Fruit fly (Drosophila melanogaster) whole organism, embryonic: ENCODE results near the gene Prp5.

Source experiments
- Adf1 ChIP-seq: fragments of 200-800 bp; sonication (Bioruptor generic); IDR thresholded peaks from 2 replicates; pipeline ENCODE4 v1.3.6; 2022; ENCODE audit warnings: missing biosample characterization, missing genetic modification characterization
- Atf3 ChIP-seq: fragments of 200-800 bp; sonication (Bioruptor generic); optimal IDR thresholded peaks from 3 replicates; lab custom pipeline; 2016; ENCODE audit warnings: missing biosample characterization, missing genetic modification characterization
- C15 ChIP-seq: fragments of 200-800 bp; sonication (Bioruptor generic); IDR thresholded peaks from 3 replicates; pipeline ENCODE4 v1.3.6; 2022; ENCODE audit warnings: missing biosample characterization, missing genetic modification characterization
- CG10274 ChIP-seq: fragments of 200-800 bp; sonication (Bioruptor generic); optimal IDR thresholded peaks from 3 replicates; lab custom pipeline; 2017; ENCODE audit warnings: missing biosample characterization, mild to moderate bottlenecking, missing genetic modification characterization
- CG11723 ChIP-seq: fragments of 200-800 bp; sonication (Bioruptor generic); optimal IDR thresholded peaks from 2 replicates; lab custom pipeline; 2017; ENCODE audit warnings: missing biosample characterization, mild to moderate bottlenecking, missing genetic modification characterization
- CG12769 ChIP-seq: fragments of 200-800 bp; sonication (Bioruptor generic); optimal IDR thresholded peaks from 2 replicates; lab custom pipeline; 2019; ENCODE audit warnings: missing biosample characterization, mild to moderate bottlenecking, missing genetic modification characterization, moderate library complexity
- CG13624 ChIP-seq: fragments of 200-800 bp; sonication (Bioruptor generic); optimal IDR thresholded peaks from 2 replicates; lab custom pipeline; 2016; ENCODE audit warnings: missing biosample characterization, missing genetic modification characterization
- CG15269 ChIP-seq: fragments of 200-800 bp; sonication (Bioruptor generic); optimal IDR thresholded peaks from 2 replicates; lab custom pipeline; 2018; ENCODE audit warnings: missing biosample characterization, mild to moderate bottlenecking, missing genetic modification characterization, moderate library complexity
- CG17802 ChIP-seq: fragments of 200-800 bp; sonication (Bioruptor generic); optimal IDR thresholded peaks from 2 replicates; lab custom pipeline; 2018; ENCODE audit warnings: missing biosample characterization, mild to moderate bottlenecking, missing genetic modification characterization, moderate library complexity
- CG18011 ChIP-seq: fragments of 200-800 bp; sonication (Bioruptor generic); optimal IDR thresholded peaks from 2 replicates; lab custom pipeline; 2017; ENCODE audit warnings: missing biosample characterization, missing genetic modification characterization, mild to moderate bottlenecking, moderate library complexity, missing genotype
- CG18619 ChIP-seq: fragments of 200-800 bp; sonication (Bioruptor generic); optimal IDR thresholded peaks from 3 replicates; lab custom pipeline; 2017; ENCODE audit warnings: missing biosample characterization, mild to moderate bottlenecking, missing genetic modification characterization
- CG18764 ChIP-seq: fragments of 200-800 bp; sonication (Bioruptor generic); optimal IDR thresholded peaks from 3 replicates; lab custom pipeline; 2016; ENCODE audit warnings: missing biosample characterization, missing genetic modification characterization
- CG34224 ChIP-seq: fragments of 200-800 bp; sonication (Bioruptor generic); IDR thresholded peaks from 3 replicates; pipeline ENCODE4 v1.3.6; 2022; ENCODE audit warnings: missing biosample characterization, missing genetic modification characterization; ENCODE audit not compliant: partially characterized antibody
- CG4404 ChIP-seq: fragments of 200-800 bp; sonication (Bioruptor generic); IDR thresholded peaks from 2 replicates; pipeline ENCODE4 v1.3.6; 2022; ENCODE audit warnings: missing biosample characterization, missing genetic modification characterization
- CG6683 ChIP-seq: fragments of 200-800 bp; sonication (Bioruptor generic); optimal IDR thresholded peaks from 2 replicates; lab custom pipeline; 2017; ENCODE audit warnings: missing biosample characterization, mild to moderate bottlenecking, missing genetic modification characterization, missing genetic modification reagents
- CG7745 ChIP-seq: fragments of 200-800 bp; sonication (Bioruptor generic); optimal IDR thresholded peaks from 2 replicates; lab custom pipeline; 2018; ENCODE audit warnings: missing biosample characterization, mild to moderate bottlenecking, missing genetic modification characterization, moderate library complexity
- CG8281 ChIP-seq: fragments of 200-800 bp; sonication (Bioruptor generic); optimal IDR thresholded peaks from 2 replicates; lab custom pipeline; 2018; ENCODE audit warnings: missing biosample characterization, mild to moderate bottlenecking, missing genetic modification characterization, moderate library complexity
- CG8944 ChIP-seq: fragments of 200-800 bp; sonication (Bioruptor generic); optimal IDR thresholded peaks from 3 replicates; lab custom pipeline; 2016; ENCODE audit warnings: missing biosample characterization, missing genetic modification characterization
- CG9817 ChIP-seq: fragments of 200-800 bp; sonication (Bioruptor generic); optimal IDR thresholded peaks from 2 replicates; lab custom pipeline; 2018; ENCODE audit warnings: missing biosample characterization, mild to moderate bottlenecking, missing genetic modification characterization, moderate library complexity
- CTCF ChIP-seq: fragments of 200-800 bp; sonication (Bioruptor generic); optimal IDR thresholded peaks from 2 replicates; lab custom pipeline; 2017; ENCODE audit warnings: missing biosample characterization, mild to moderate bottlenecking, missing genetic modification characterization, moderate library complexity
- D19A ChIP-seq: fragments of 200-800 bp; optimal IDR thresholded peaks from 3 replicates; lab custom pipeline; 2019; ENCODE audit warnings: missing biosample characterization, mild to moderate bottlenecking, missing genetic modification characterization, moderate library complexity
- Doc3 ChIP-seq: fragments of 200-800 bp; sonication (Bioruptor generic); IDR thresholded peaks from 3 replicates; pipeline ENCODE4 v1.3.6; 2022; ENCODE audit warnings: missing biosample characterization, missing genetic modification characterization; ENCODE audit not compliant: partially characterized antibody
- ERR ChIP-seq: fragments of 200-800 bp; sonication (Bioruptor generic); optimal IDR thresholded peaks from 2 replicates; lab custom pipeline; 2016; ENCODE audit warnings: missing biosample characterization, missing genetic modification characterization
- Ets65A ChIP-seq: fragments of 200-800 bp; sonication (Bioruptor generic); peaks from one replicate; lab custom pipeline; 2016; ENCODE audit warnings: missing biosample characterization, missing genetic modification characterization
- Hey ChIP-seq: fragments of 200-800 bp; sonication (Bioruptor generic); optimal IDR thresholded peaks from 3 replicates; lab custom pipeline; 2018; ENCODE audit warnings: missing biosample characterization, mild to moderate bottlenecking, missing genetic modification characterization
- HmgZ ChIP-seq: fragments of 200-800 bp; sonication (Bioruptor generic); optimal IDR thresholded peaks from 2 replicates; lab custom pipeline; 2018; ENCODE audit warnings: missing biosample characterization, mild to moderate bottlenecking, missing genetic modification characterization
- Hsf ChIP-seq: fragments of 200-800 bp; sonication (Bioruptor generic); optimal IDR thresholded peaks from 3 replicates; lab custom pipeline; 2016; ENCODE audit warnings: missing biosample characterization, missing genetic modification characterization
- Myb ChIP-seq: fragments of 200-800 bp; sonication (Bioruptor generic); optimal IDR thresholded peaks from 2 replicates; lab custom pipeline; 2016; ENCODE audit warnings: missing biosample characterization, missing genetic modification characterization
- abd-A ChIP-seq: fragments of 200-800 bp; sonication (Bioruptor generic); optimal IDR thresholded peaks from 3 replicates; lab custom pipeline; 2019; ENCODE audit warnings: missing biosample characterization, mild to moderate bottlenecking, missing genetic modification characterization, moderate library complexity
- ara ChIP-seq: fragments of 200-800 bp; sonication (Bioruptor generic); IDR thresholded peaks from 2 replicates; pipeline ENCODE4 v1.3.6; 2022; ENCODE audit warnings: missing biosample characterization, missing genetic modification characterization
- ato ChIP-seq: fragments of 200-800 bp; sonication (Bioruptor generic); IDR thresholded peaks from 2 replicates; pipeline ENCODE4 v1.3.6; 2022; ENCODE audit warnings: missing biosample characterization, missing genetic modification characterization; ENCODE audit not compliant: partially characterized antibody
- bbx ChIP-seq: fragments of 200-800 bp; sonication (Bioruptor generic); IDR thresholded peaks from 2 replicates; pipeline ENCODE4 v1.3.6; 2022; ENCODE audit warnings: missing biosample characterization, missing genetic modification characterization; ENCODE audit not compliant: partially characterized antibody
- bowl ChIP-seq: fragments of 200-800 bp; sonication (Bioruptor generic); IDR thresholded peaks from 2 replicates; pipeline ENCODE4 v1.3.6; 2022; ENCODE audit warnings: missing biosample characterization, missing genetic modification characterization
- br ChIP-seq: fragments of >200 bp; optimal IDR thresholded peaks from 2 replicates; lab custom pipeline; 2017
- cato ChIP-seq: fragments of 200-800 bp; sonication (Bioruptor generic); optimal IDR thresholded peaks from 2 replicates; lab custom pipeline; 2016; ENCODE audit warnings: missing biosample characterization, missing genetic modification characterization, borderline replicate concordance
- caup ChIP-seq: fragments of 200-800 bp; sonication (Bioruptor generic); optimal IDR thresholded peaks from 3 replicates; lab custom pipeline; 2017; ENCODE audit warnings: missing biosample characterization, mild to moderate bottlenecking, missing genetic modification characterization, moderate library complexity; ENCODE audit not compliant: severe bottlenecking
- chn ChIP-seq: fragments of 200-800 bp; sonication (Bioruptor generic); optimal IDR thresholded peaks from 2 replicates; lab custom pipeline; 2016; ENCODE audit warnings: missing biosample characterization, missing genetic modification characterization
- da ChIP-seq: fragments of 200-800 bp; sonication (Bioruptor generic); optimal IDR thresholded peaks from 2 replicates; lab custom pipeline; 2016; ENCODE audit warnings: missing biosample characterization, missing genetic modification characterization
- danr ChIP-seq: fragments of 200-800 bp; sonication (Bioruptor generic); IDR thresholded peaks from 2 replicates; pipeline ENCODE4 v1.3.6; 2022; ENCODE audit warnings: missing biosample characterization, missing genetic modification characterization
- h ChIP-seq: fragments of >200 bp; optimal IDR thresholded peaks from 2 replicates; lab custom pipeline; 2017
- hbn ChIP-seq: fragments of 200-800 bp; sonication (Bioruptor generic); IDR thresholded peaks from 2 replicates; pipeline ENCODE4 v1.3.6; 2022; ENCODE audit warnings: missing biosample characterization, missing genetic modification characterization; ENCODE audit not compliant: partially characterized antibody
- hkb ChIP-seq, 2 experiments: fragments of 200-800 bp in 1 of 2; fragments of >200 bp in 1 of 2; sonication (Bioruptor generic) in 1 of 2; IDR thresholded peaks in 1 of 2; optimal IDR thresholded peaks in 1 of 2; 2 replicates each; pipeline versions ENCODE4 v1.3.6 to Lab custom; 2017 to 2022; ENCODE audit warnings: missing biosample characterization in 1 of 2, missing genetic modification characterization in 1 of 2
- ind ChIP-seq: fragments of 200-800 bp; sonication (Bioruptor generic); optimal IDR thresholded peaks from 3 replicates; lab custom pipeline; 2016; ENCODE audit warnings: missing biosample characterization, missing genetic modification characterization
- jigr1 ChIP-seq: fragments of 200-800 bp; sonication (Bioruptor generic); IDR thresholded peaks from 3 replicates; pipeline ENCODE4 v1.3.6; 2022; ENCODE audit warnings: missing biosample characterization, missing genetic modification characterization
- jing ChIP-seq: fragments of 200-800 bp; sonication (Bioruptor generic); optimal IDR thresholded peaks from 2 replicates; lab custom pipeline; 2018; ENCODE audit warnings: missing biosample characterization, mild to moderate bottlenecking, missing genetic modification characterization
- luna ChIP-seq: fragments of 200-800 bp; sonication (Bioruptor generic); optimal IDR thresholded peaks from 2 replicates; lab custom pipeline; 2016; ENCODE audit warnings: missing biosample characterization, missing genetic modification characterization
- pfk ChIP-seq: fragments of 200-800 bp; sonication (Bioruptor generic); optimal IDR thresholded peaks from 2 replicates; lab custom pipeline; 2018; ENCODE audit warnings: missing biosample characterization, mild to moderate bottlenecking, missing genetic modification characterization, moderate library complexity
- rib ChIP-seq: fragments of 200-800 bp; sonication (Bioruptor generic); IDR thresholded peaks from 2 replicates; pipeline ENCODE4 v1.3.6; 2022; ENCODE audit warnings: missing biosample characterization, missing genetic modification characterization
- salm ChIP-seq: fragments of 200-800 bp; sonication (Bioruptor generic); optimal IDR thresholded peaks from 2 replicates; lab custom pipeline; 2018; ENCODE audit warnings: missing biosample characterization, mild to moderate bottlenecking, missing genetic modification characterization
- sr ChIP-seq: fragments of 200-800 bp; sonication (Bioruptor generic); IDR thresholded peaks from 3 replicates; pipeline ENCODE4 v1.3.6; 2022; ENCODE audit warnings: missing biosample characterization, missing genetic modification characterization

Prp5 gene

DNA sequence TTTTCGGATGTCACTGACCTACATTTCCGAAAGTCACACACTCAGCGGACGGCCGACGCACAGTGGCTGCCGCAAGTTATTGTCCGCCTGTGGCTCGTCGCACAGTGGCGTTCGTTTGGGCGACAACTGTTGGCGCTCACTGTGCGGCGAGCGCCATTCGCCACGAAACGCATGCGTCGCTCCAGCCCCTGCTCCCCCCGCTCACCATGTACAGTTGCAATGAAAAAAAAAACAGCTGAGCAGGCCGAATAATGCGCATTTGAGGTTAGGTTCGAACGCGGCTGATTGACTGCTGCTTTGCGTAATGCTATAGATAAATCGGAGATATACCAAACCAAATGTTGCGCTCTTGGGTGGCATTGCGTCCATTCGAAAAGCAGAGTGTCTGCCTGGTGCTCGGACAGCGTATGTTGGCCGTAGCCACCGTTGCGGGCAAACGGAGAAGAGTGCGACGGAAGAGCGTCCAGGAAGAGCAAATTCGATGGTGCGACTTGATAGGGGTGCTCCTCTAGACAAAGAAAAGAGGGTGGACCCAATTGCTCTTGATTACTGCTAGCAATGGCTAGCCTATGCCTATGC lies 21.6 kb upstream of the Prp5 start (continued):
- TF ChIP-seq CG9817 (tag; lab: Kevin White, UChicago) (peak; percentile 79), CG15269 (peak; percentile 81), CG18011 (GFP tag; lab: Kevin White, UChicago) (peak; percentile 70), ara (GFP tag; lab: Robert Waterston, UW) (peak; percentile 81), hkb (optimal IDR thresholded peaks at IDR 0.05; lab: Kevin White, UChicago) (no peak), hkb (GFP tag; IDR thresholded peaks at IDR 0.05; lab: Robert Waterston, UW) (peak; percentile 89), D19A (tag; lab: Kevin White, UChicago) (peak; percentile 32), Doc3 (GFP tag; lab: Robert Waterston, UW) (no peak), salm (peak; percentile 14), CG18619 (GFP tag; lab: Kevin White, UChicago) (peak; percentile 79), CG8281 (tag; lab: Kevin White, UChicago) (no peak), CG10274 (GFP tag; lab: Kevin White, UChicago) (peak; percentile 65), CG17802 (tag; lab: Kevin White, UChicago) (peak; percentile 34), ERR (GFP tag; lab: Kevin White, UChicago) (peak; percentile 93), jigr1 (GFP tag; lab: Robert Waterston, UW) (0 out of 3 replicates have a peak, but pooled peaks have one; percentile 42), Hsf (GFP tag; lab: Kevin White, UChicago) (peak; percentile 85), cato (GFP tag; lab: Kevin White, UChicago) (peak; percentile 36), luna (GFP tag; lab: Kevin White, UChicago) (peak; percentile 50), caup (GFP tag; lab: Kevin White, UChicago) (peak; percentile 89), pfk (GFP tag; lab: Kevin White, UChicago) (peak; percentile 63), ato (GFP tag; lab: Robert Waterston, UW) (peak; percentile 54; the same call in 1 of the 2 replicates), ind (GFP tag; lab: Kevin White, UChicago) (peak; percentile 89), da (peak; percentile 71), bowl (GFP tag; lab: Robert Waterston, UW) (peak; percentile 71; the same call in 1 of the 2 replicates), CG34224 (GFP tag; lab: Robert Waterston, UW) (peak; percentile 54; the same call in 1 of the 3 replicates), CG4404 (peak; percentile 64), rib (GFP tag; lab: Robert Waterston, UW) (peak; percentile 93), Myb (GFP tag; lab: Kevin White, UChicago) (peak; percentile 71), Atf3 (peak; percentile 79), CG7745 (tag; lab: Kevin White, UChicago) (no peak), CG8944 (GFP tag; lab: Kevin White, UChicago) (peak; percentile 89), chn (GFP tag; lab: Kevin White, UChicago) (peak; percentile 84), jing (GFP tag; lab: Kevin White, UChicago) (no peak), CG18764 (GFP tag; lab: Kevin White, UChicago) (peak; percentile 46), CG13624 (GFP tag; lab: Kevin White, UChicago) (peak; percentile 90), br (lab: Kevin White, UChicago) (no peak), CG6683 (GFP tag; lab: Kevin White, UChicago) (peak; percentile 70), Adf1 (GFP tag; lab: Robert Waterston, UW) (peak; percentile 81), danr (GFP tag; lab: Robert Waterston, UW) (peak; percentile 49; the same call in 1 of the 2 replicates), abd-A (no peak), CG12769 (peak; percentile 97), C15 (GFP tag; lab: Robert Waterston, UW) (peak; percentile 63; the same call in 1 of the 3 replicates), HmgZ (tag; lab: Kevin White, UChicago) (peak; percentile 85), h (lab: Kevin White, UChicago) (no peak), CG11723 (GFP tag; lab: Kevin White, UChicago) (peak; percentile 79), CTCF (peak; percentile 39), Hey (tag; lab: Kevin White, UChicago) (peak; percentile 54), Ets65A (GFP tag; lab: Kevin White, UChicago) (peak; percentile 98), bbx (GFP tag; lab: Robert Waterston, UW) (peak; percentile 64; the same call in 1 of the 2 replicates), hbn (GFP tag; lab: Robert Waterston, UW) (no peak), sr (GFP tag; lab: Robert Waterston, UW) (peak; percentile 86; the same call in 2 of the 3 replicates)
